Worm (Caenorhabditis elegans) whole organism, L3 larva: ENCODE data around the gene R06B9.5.

Experiments
- ZK546.5 ChIP-seq: sonication (generic microtip); optimal IDR thresholded peaks from 2 replicates; lab custom pipeline; 2017; ENCODE audit warnings: missing biosample characterization, missing genetic modification characterization
- ama-1 ChIP-seq: fragments of 150-350 bp; optimal IDR thresholded peaks from 2 replicates; lab custom pipeline; 2018
- ceh-82 ChIP-seq: fragments of 150-350 bp; optimal IDR thresholded peaks from 2 replicates; lab custom pipeline; 2014; ENCODE audit warnings: missing biosample characterization, missing genetic modification characterization
- egl-27 ChIP-seq: sonication (generic microtip); optimal IDR thresholded peaks from 4 replicates; lab custom pipeline; 2017; ENCODE audit warnings: missing biosample characterization, missing genetic modification reagents, missing genetic modification characterization
- elt-1 ChIP-seq: fragments of 150-350 bp; optimal IDR thresholded peaks from 2 replicates; lab custom pipeline; 2014; ENCODE audit warnings: missing biosample characterization, missing genetic modification characterization
- elt-3 ChIP-seq, 3 experiments: fragments of 150-350 bp in 1 of 3; sonication (generic microtip) in 2 of 3; optimal IDR thresholded peaks; 2 replicates in 2 of 3; 4 replicates in 1 of 3; lab custom pipeline; 2014 to 2017; ENCODE audit warnings: missing biosample characterization in 3 of 3, missing genetic modification characterization in 3 of 3
- lin-39 ChIP-seq: fragments of 150-350 bp; optimal IDR thresholded peaks from 2 replicates; lab custom pipeline; 2018; ENCODE audit warnings: missing biosample characterization, missing genetic modification reagents, missing genetic modification characterization
- nhr-23 ChIP-seq: fragments of 150-350 bp; optimal IDR thresholded peaks from 2 replicates; lab custom pipeline; 2014; ENCODE audit warnings: missing biosample characterization, missing genetic modification reagents, missing genetic modification characterization
- nhr-237 ChIP-seq: fragments of 150-350 bp; optimal IDR thresholded peaks from 2 replicates; lab custom pipeline; 2014; ENCODE audit warnings: missing biosample characterization, missing genetic modification characterization
- nhr-28 ChIP-seq: fragments of 150-350 bp; optimal IDR thresholded peaks from 2 replicates; lab custom pipeline; 2014; ENCODE audit warnings: missing biosample characterization, missing genetic modification characterization
- pqm-1 ChIP-seq: fragments of 150-350 bp; optimal IDR thresholded peaks from 2 replicates; lab custom pipeline; 2017; ENCODE audit warnings: missing biosample characterization, missing genetic modification characterization, inconsistent platforms
- skn-1 ChIP-seq: fragments of 150-350 bp; optimal IDR thresholded peaks from 2 replicates; lab custom pipeline; 2014; ENCODE audit warnings: missing biosample characterization, missing genetic modification characterization
- unc-39 ChIP-seq: sonication (generic microtip); optimal IDR thresholded peaks from 4 replicates; lab custom pipeline; 2017; ENCODE audit warnings: missing biosample characterization, missing genetic modification characterization

DNA sequence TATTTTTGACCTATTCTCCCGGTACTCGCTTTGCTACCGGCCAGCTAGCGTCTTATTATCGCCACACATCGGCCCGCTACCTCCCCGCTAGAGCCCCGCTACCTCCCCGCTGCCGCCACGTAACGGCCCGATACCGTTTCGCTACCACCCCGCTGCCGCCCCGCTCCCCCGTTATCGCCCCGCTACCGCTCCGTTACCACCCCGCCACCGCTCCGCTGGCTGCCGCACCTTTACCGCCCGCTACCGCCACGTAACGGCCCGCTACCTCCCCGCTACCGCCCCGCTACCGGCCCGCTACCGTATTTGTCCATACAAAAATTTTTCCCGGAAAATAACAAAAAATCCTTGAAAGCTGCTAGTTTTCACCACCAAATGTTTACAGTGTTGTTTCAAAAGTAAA lies 49.5 kb downstream of the R06B9.5 start:
- TF ChIP-seq pqm-1 (tag; lab: Kevin White, UChicago), result no peak
- no peak for TF ChIP-seq ZK546.5
- TF ChIP-seq lin-39 (tag; lab: Kevin White, UChicago), result no peak
- no peak for TF ChIP-seq skn-1 (tag; lab: Kevin White, UChicago)
- no peak for TF ChIP-seq elt-1 (tag; lab: Kevin White, UChicago)
- no peak for TF ChIP-seq nhr-237 (tag; lab: Kevin White, UChicago)
- no peak for TF ChIP-seq nhr-23 (tag; lab: Kevin White, UChicago)
- TF ChIP-seq nhr-28 (tag; lab: Kevin White, UChicago), result no peak
- TF ChIP-seq unc-39 (tag; lab: Kevin White, UChicago), result no peak
- no peak for TF ChIP-seq ama-1 (lab: Kevin White, UChicago)
- no peak for TF ChIP-seq ceh-82
- no peak for TF ChIP-seq elt-3 (tag; optimal IDR thresholded peaks at IDR 0.05; lab: Kevin White, UChicago)
- no peak for TF ChIP-seq egl-27 (tag; lab: Kevin White, UChicago)
